Fruit fly (Drosophila melanogaster) whole organism, prepupa: ENCODE data around the gene CG13896.

Experiments used
- CG10631 ChIP-seq: fragments of 200-800 bp; sonication (Bioruptor generic); optimal IDR thresholded peaks from 2 replicates; lab custom pipeline; 2016; ENCODE audit warnings: missing biosample characterization, missing genetic modification characterization
- CG11294 ChIP-seq: fragments of 200-800 bp; sonication (Bioruptor generic); IDR thresholded peaks from 2 replicates; pipeline ENCODE4 v1.3.6; 2022; ENCODE audit warnings: missing biosample characterization, missing genetic modification characterization
- CG11762 ChIP-seq: fragments of 200-800 bp; sonication (Bioruptor generic); optimal IDR thresholded peaks from 3 replicates; lab custom pipeline; 2016; ENCODE audit warnings: missing biosample characterization, missing genetic modification characterization; ENCODE audit not compliant: insufficient read depth
- CG11902 ChIP-seq: fragments of 200-800 bp; sonication (Bioruptor generic); optimal IDR thresholded peaks from 3 replicates; lab custom pipeline; 2016; ENCODE audit warnings: missing biosample characterization, missing genetic modification characterization
- CG15336 ChIP-seq: fragments of 200-800 bp; sonication (Bioruptor generic); IDR thresholded peaks from 2 replicates; pipeline ENCODE4 v1.3.6; 2022; ENCODE audit warnings: missing biosample characterization, missing genetic modification characterization
- CG16779 ChIP-seq: fragments of 200-800 bp; sonication (Bioruptor generic); optimal IDR thresholded peaks from 3 replicates; lab custom pipeline; 2017; ENCODE audit warnings: missing biosample characterization, mild to moderate bottlenecking, missing genetic modification characterization
- CG3032 ChIP-seq: fragments of 200-800 bp; optimal IDR thresholded peaks from 2 replicates; lab custom pipeline; 2019; ENCODE audit warnings: missing biosample characterization, mild to moderate bottlenecking, missing genetic modification characterization, moderate library complexity
- CG31627 ChIP-seq: fragments of 200-800 bp; sonication (Bioruptor generic); optimal IDR thresholded peaks from 3 replicates; lab custom pipeline; 2016; ENCODE audit warnings: missing biosample characterization, missing genetic modification characterization
- CG32006 ChIP-seq: fragments of 200-800 bp; sonication (Bioruptor generic); optimal IDR thresholded peaks from 3 replicates; lab custom pipeline; 2017; ENCODE audit warnings: missing biosample characterization, mild to moderate bottlenecking, missing genetic modification characterization
- CG34406 ChIP-seq: fragments of 200-800 bp; sonication (Bioruptor generic); optimal IDR thresholded peaks from 3 replicates; lab custom pipeline; 2016; ENCODE audit warnings: missing biosample characterization, missing genetic modification characterization
- CG3919 ChIP-seq: fragments of 200-800 bp; sonication (Bioruptor generic); optimal IDR thresholded peaks from 3 replicates; lab custom pipeline; 2016; ENCODE audit warnings: missing biosample characterization, missing genetic modification characterization
- CG4318 ChIP-seq: fragments of 200-800 bp; sonication (Bioruptor generic); optimal IDR thresholded peaks from 3 replicates; lab custom pipeline; 2017; ENCODE audit warnings: missing biosample characterization, mild to moderate bottlenecking, missing genetic modification characterization
- CG6276 ChIP-seq: fragments of 200-800 bp; sonication (Bioruptor generic); optimal IDR thresholded peaks from 2 replicates; lab custom pipeline; 2017; ENCODE audit warnings: missing biosample characterization, mild to moderate bottlenecking, missing genetic modification characterization
- CG6808 ChIP-seq: fragments of 200-800 bp; sonication (Bioruptor generic); optimal IDR thresholded peaks from 3 replicates; lab custom pipeline; 2017; ENCODE audit warnings: missing biosample characterization, missing genetic modification characterization, mild to moderate bottlenecking, moderate library complexity, missing genetic modification reagents
- CG6854 ChIP-seq: fragments of 200-800 bp; sonication (Bioruptor generic); optimal IDR thresholded peaks from 2 replicates; lab custom pipeline; 2017; ENCODE audit warnings: missing biosample characterization, mild to moderate bottlenecking, missing genetic modification characterization
- CG7368 ChIP-seq: fragments of 200-800 bp; sonication (Bioruptor generic); optimal IDR thresholded peaks from 3 replicates; lab custom pipeline; 2016; ENCODE audit warnings: missing biosample characterization, missing genetic modification characterization
- CG8119 ChIP-seq: fragments of 200-800 bp; sonication (Bioruptor generic); IDR thresholded peaks from 3 replicates; pipeline ENCODE4 v1.3.6; 2022; ENCODE audit warnings: missing biosample characterization, missing genetic modification characterization
- CG8319 ChIP-seq: fragments of 200-800 bp; sonication (Bioruptor generic); optimal IDR thresholded peaks from 3 replicates; lab custom pipeline; 2016; ENCODE audit warnings: missing biosample characterization, missing genetic modification characterization
- CG8632 ChIP-seq: fragments of 200-800 bp; sonication (Bioruptor generic); optimal IDR thresholded peaks from 3 replicates; lab custom pipeline; 2016; ENCODE audit warnings: missing biosample characterization, missing genetic modification characterization
- CG9139 ChIP-seq: fragments of 200-800 bp; sonication (Bioruptor generic); optimal IDR thresholded peaks from 3 replicates; lab custom pipeline; 2017; ENCODE audit warnings: missing biosample characterization, mild to moderate bottlenecking, missing genetic modification characterization
- Eip75B ChIP-seq: fragments of 200-800 bp; sonication (Bioruptor generic); optimal IDR thresholded peaks from 3 replicates; lab custom pipeline; 2016; ENCODE audit warnings: missing biosample characterization, missing genetic modification characterization
- Eip78C ChIP-seq: fragments of 200-800 bp; sonication (Bioruptor generic); peaks from one replicate; lab custom pipeline; 2016; ENCODE audit warnings: missing biosample characterization, missing genetic modification characterization
- Eip93F ChIP-seq: fragments of 200-800 bp; sonication (Bioruptor generic); optimal IDR thresholded peaks from 2 replicates; lab custom pipeline; 2016; ENCODE audit warnings: missing biosample characterization, mild to moderate bottlenecking, missing genetic modification characterization
- Ets21C ChIP-seq: fragments of 200-800 bp; sonication (Bioruptor generic); optimal IDR thresholded peaks from 3 replicates; lab custom pipeline; 2016; ENCODE audit warnings: missing biosample characterization, missing genetic modification characterization
- Ets96B ChIP-seq: fragments of 200-800 bp; optimal IDR thresholded peaks from 2 replicates; lab custom pipeline; 2019; ENCODE audit warnings: missing biosample characterization, mild to moderate bottlenecking, missing genetic modification characterization, moderate library complexity
- Gug ChIP-seq: fragments of 200-800 bp; sonication (Bioruptor generic); IDR thresholded peaks from 2 replicates; pipeline ENCODE4 v1.3.6; 2022; ENCODE audit warnings: missing biosample characterization, missing genetic modification characterization
- Lpt ChIP-seq: fragments of 200-800 bp; sonication (Bioruptor generic); optimal IDR thresholded peaks from 3 replicates; lab custom pipeline; 2016; ENCODE audit warnings: missing biosample characterization, missing genetic modification characterization
- Met ChIP-seq: fragments of 200-800 bp; sonication (Bioruptor generic); optimal IDR thresholded peaks from 3 replicates; lab custom pipeline; 2016; ENCODE audit warnings: missing biosample characterization, missing genetic modification characterization
- OdsH ChIP-seq: fragments of 200-800 bp; sonication (Bioruptor generic); optimal IDR thresholded peaks from 3 replicates; lab custom pipeline; 2016; ENCODE audit warnings: missing biosample characterization, missing genetic modification characterization
- Smox ChIP-seq: fragments of 200-800 bp; sonication (Bioruptor generic); optimal IDR thresholded peaks from 3 replicates; lab custom pipeline; 2016; ENCODE audit warnings: missing biosample characterization, missing genetic modification characterization
- Sox102F ChIP-seq: fragments of 200-800 bp; sonication (Bioruptor generic); optimal IDR thresholded peaks from 2 replicates; lab custom pipeline; 2016; ENCODE audit warnings: missing biosample characterization, mild to moderate bottlenecking, missing genetic modification characterization
- Sox14 ChIP-seq: fragments of 200-800 bp; sonication (Bioruptor generic); optimal IDR thresholded peaks from 3 replicates; lab custom pipeline; 2016; ENCODE audit warnings: missing biosample characterization, missing genetic modification characterization
- Sox15 ChIP-seq: fragments of 200-800 bp; sonication (Bioruptor generic); optimal IDR thresholded peaks from 3 replicates; lab custom pipeline; 2016; ENCODE audit warnings: missing biosample characterization, missing genetic modification characterization
- achi ChIP-seq: fragments of 200-800 bp; sonication (Bioruptor generic); optimal IDR thresholded peaks from 3 replicates; lab custom pipeline; 2016; ENCODE audit warnings: missing biosample characterization, missing genetic modification characterization
- acj6 ChIP-seq: fragments of 200-800 bp; sonication (Bioruptor generic); optimal IDR thresholded peaks from 3 replicates; lab custom pipeline; 2016; ENCODE audit warnings: missing biosample characterization, missing genetic modification characterization
- cyc ChIP-seq: fragments of 200-800 bp; sonication (Bioruptor generic); optimal IDR thresholded peaks from 3 replicates; lab custom pipeline; 2016; ENCODE audit warnings: missing biosample characterization, missing genetic modification characterization
- dsx ChIP-seq: fragments of 200-800 bp; optimal IDR thresholded peaks from 3 replicates; lab custom pipeline; 2019; ENCODE audit warnings: missing biosample characterization, mild to moderate bottlenecking, missing genetic modification characterization, moderate library complexity; ENCODE audit not compliant: poor library complexity, severe bottlenecking
- eg ChIP-seq: fragments of 200-800 bp; sonication (Bioruptor generic); IDR thresholded peaks from 3 replicates; pipeline ENCODE4 v1.3.6; 2022; ENCODE audit warnings: missing biosample characterization, missing genetic modification characterization
- esn ChIP-seq: fragments of 200-800 bp; sonication (Bioruptor generic); optimal IDR thresholded peaks from 2 replicates; lab custom pipeline; 2016; ENCODE audit warnings: missing biosample characterization, mild to moderate bottlenecking, missing genetic modification characterization, moderate library complexity
- fd59A ChIP-seq: fragments of 200-800 bp; sonication (Bioruptor generic); optimal IDR thresholded peaks from 2 replicates; lab custom pipeline; 2017; ENCODE audit warnings: missing biosample characterization, mild to moderate bottlenecking, missing genetic modification characterization, missing genetic modification reagents
- fd85E ChIP-seq: fragments of 200-800 bp; sonication (Bioruptor generic); optimal IDR thresholded peaks from 3 replicates; lab custom pipeline; 2016; ENCODE audit warnings: missing biosample characterization, missing genetic modification characterization
- fkh ChIP-seq: fragments of 200-800 bp; sonication (Bioruptor generic); optimal IDR thresholded peaks from 3 replicates; lab custom pipeline; 2017; ENCODE audit warnings: missing biosample characterization, mild to moderate bottlenecking, missing genetic modification characterization, moderate library complexity
- lz ChIP-seq: fragments of 200-800 bp; sonication (Bioruptor generic); optimal IDR thresholded peaks from 3 replicates; lab custom pipeline; 2016; ENCODE audit warnings: missing biosample characterization, missing genetic modification characterization
- net ChIP-seq: fragments of 200-800 bp; sonication (Bioruptor generic); optimal IDR thresholded peaks from 3 replicates; lab custom pipeline; 2016; ENCODE audit warnings: missing biosample characterization, missing genetic modification characterization
- pdm3 ChIP-seq: fragments of 200-800 bp; sonication (Bioruptor generic); optimal IDR thresholded peaks from 3 replicates; lab custom pipeline; 2016; ENCODE audit warnings: missing biosample characterization, missing genetic modification characterization
- salr ChIP-seq, 2 experiments: fragments of 200-800 bp; sonication (Bioruptor generic); optimal IDR thresholded peaks; 3 replicates each; lab custom pipeline; 2016 to 2018; ENCODE audit warnings: missing biosample characterization in 2 of 2, missing genetic modification characterization in 2 of 2, mild to moderate bottlenecking in 1 of 2
- spab ChIP-seq: fragments of 200-800 bp; sonication (Bioruptor generic); optimal IDR thresholded peaks from 2 replicates; lab custom pipeline; 2017; ENCODE audit warnings: missing biosample characterization, mild to moderate bottlenecking, missing genetic modification characterization, missing genetic modification reagents
- ss ChIP-seq, 2 experiments: fragments of 200-800 bp; sonication (Bioruptor generic); optimal IDR thresholded peaks; 2 replicates in 1 of 2; 3 replicates in 1 of 2; lab custom pipeline; 2017 to 2018; ENCODE audit warnings: mild to moderate bottlenecking in 2 of 2, missing biosample characterization in 2 of 2, missing genetic modification characterization in 2 of 2, moderate library complexity in 1 of 2
- svp ChIP-seq: fragments of 200-800 bp; sonication (Bioruptor generic); peaks from one replicate; lab custom pipeline; 2016; ENCODE audit warnings: missing biosample characterization, missing genetic modification characterization
- topi ChIP-seq: fragments of 200-800 bp; sonication (Bioruptor generic); optimal IDR thresholded peaks from 3 replicates; lab custom pipeline; 2016; ENCODE audit warnings: missing biosample characterization, missing genetic modification characterization

The CG13896 gene

dm6 chr3L:704661-705543 lies 6.7 kb downstream of the CG13896 start:
- TF ChIP-seq ss (GFP tag; optimal IDR thresholded peaks at IDR 0.05; lab: Kevin White, UChicago) (peak in 1 of 2 experiments; percentile 19), CG4318 (GFP tag; lab: Kevin White, UChicago) (no peak), fd85E (GFP tag; lab: Kevin White, UChicago) (no peak), CG3032 (peak; percentile 53), lz (peak; percentile 19), svp (peak; percentile 77), Eip75B (GFP tag; lab: Kevin White, UChicago) (peak; percentile 20), CG11294 (GFP tag; lab: Robert Waterston, UW) (peak; percentile 40; the same call in 1 of the 2 replicates), CG6854 (no peak), CG6276 (GFP tag; lab: Kevin White, UChicago) (peak; percentile 3), CG9139 (GFP tag; lab: Kevin White, UChicago) (no peak), eg (peak; percentile 70; the same call in 2 of the 3 replicates), Eip93F (no peak), Gug (GFP tag; lab: Robert Waterston, UW) (peak; percentile 37; the same call in 1 of the 2 replicates), CG32006 (peak; percentile 50), Eip78C (peak; percentile 83), CG15336 (GFP tag; lab: Robert Waterston, UW) (peak; percentile 55), CG34406 (peak; percentile 48), CG31627 (peak; percentile 1), salr (GFP tag; optimal IDR thresholded peaks at IDR 0.05; lab: Kevin White, UChicago) (peak in 1 of 2 experiments; percentile 27), pdm3 (GFP tag; lab: Kevin White, UChicago) (peak; percentile 30), OdsH (GFP tag; lab: Kevin White, UChicago) (peak; percentile 46), Ets21C (no peak), net (GFP tag; lab: Kevin White, UChicago) (no peak), CG16779 (no peak), CG8119 (GFP tag; lab: Robert Waterston, UW) (peak; percentile 48; the same call in 2 of the 3 replicates), cyc (GFP tag; lab: Kevin White, UChicago) (peak; percentile 25), dsx (peak; percentile 38), CG10631 (GFP tag; lab: Kevin White, UChicago) (peak; percentile 17), spab (peak; percentile 44), CG3919 (GFP tag; lab: Kevin White, UChicago) (peak; percentile 42), topi (GFP tag; lab: Kevin White, UChicago) (peak; percentile 10), CG11902 (GFP tag; lab: Kevin White, UChicago) (no peak), achi (peak; percentile 47), Sox15 (no peak), fkh (GFP tag; lab: Kevin White, UChicago) (no peak), CG8632 (GFP tag; lab: Kevin White, UChicago) (peak; percentile 33), CG11762 (GFP tag; lab: Kevin White, UChicago) (peak; percentile 17), acj6 (GFP tag; lab: Kevin White, UChicago) (peak; percentile 33), Sox102F (no peak), CG6808 (GFP tag; lab: Kevin White, UChicago) (peak; percentile 51), Lpt (GFP tag; lab: Kevin White, UChicago) (no peak), Ets96B (peak; percentile 59), CG7368 (peak; percentile 5), fd59A (GFP tag; lab: Kevin White, UChicago) (peak; percentile 19), Met (GFP tag; lab: Kevin White, UChicago) (peak; percentile 25), CG8319 (GFP tag; lab: Kevin White, UChicago) (no peak), esn (peak; percentile 35), Sox14 (no peak), Smox (GFP tag; lab: Kevin White, UChicago) (peak; percentile 35)
